Worm (Caenorhabditis elegans) whole organism, mixed stage, embryonic: Measurements from ENCODE around the gene ntl-9.

ENCODE experiments used
- M03D4.4 ChIP-seq: sonication (generic microtip); optimal IDR thresholded peaks from 2 replicates; lab custom pipeline; 2017; ENCODE audit warnings: mild to moderate bottlenecking, missing genetic modification characterization, missing compliant biosample characterization
- bed-3 ChIP-seq: fragments of 200-800 bp; sonication (Bioruptor generic); optimal IDR thresholded peaks from 3 replicates; lab custom pipeline; 2018; ENCODE audit warnings: mild to moderate bottlenecking, missing genetic modification characterization, moderate library complexity, missing compliant biosample characterization
- blmp-1 ChIP-seq: fragments of 150-350 bp; optimal IDR thresholded peaks from 2 replicates; lab custom pipeline; 2014; ENCODE audit warnings: missing biosample characterization, missing genetic modification characterization
- ceh-39 ChIP-seq: fragments of 150-350 bp; optimal IDR thresholded peaks from 2 replicates; lab custom pipeline; 2014; ENCODE audit warnings: missing biosample characterization, missing genetic modification characterization
- ceh-43 ChIP-seq: fragments of 200-800 bp; sonication (Bioruptor generic); optimal IDR thresholded peaks from 2 replicates; lab custom pipeline; 2018; ENCODE audit warnings: mild to moderate bottlenecking, missing genetic modification characterization, moderate library complexity, missing compliant biosample characterization
- ceh-83 ChIP-seq: fragments of 200-800 bp; sonication (Bioruptor generic); optimal IDR thresholded peaks from 2 replicates; lab custom pipeline; 2018; ENCODE audit warnings: mild to moderate bottlenecking, missing genetic modification characterization, missing compliant biosample characterization
- ces-1 ChIP-seq: fragments of 150-350 bp; optimal IDR thresholded peaks from 2 replicates; lab custom pipeline; 2014; ENCODE audit warnings: missing biosample characterization, missing genetic modification reagents, missing genetic modification characterization
- cnd-1 ChIP-seq: fragments of 200-800 bp; sonication (Bioruptor generic); optimal IDR thresholded peaks from 2 replicates; lab custom pipeline; 2018; ENCODE audit warnings: mild to moderate bottlenecking, missing genetic modification characterization, missing compliant biosample characterization
- drap-1 ChIP-seq: fragments of 200-800 bp; sonication (Bioruptor generic); optimal IDR thresholded peaks from 3 replicates; lab custom pipeline; 2018; ENCODE audit warnings: mild to moderate bottlenecking, missing genetic modification characterization, missing compliant biosample characterization
- elt-1 ChIP-seq: sonication (generic microtip); optimal IDR thresholded peaks from 2 replicates; lab custom pipeline; 2017; ENCODE audit warnings: missing genetic modification characterization, mild to moderate bottlenecking, missing compliant biosample characterization, antibody characterized with exemption, moderate library complexity, borderline replicate concordance; ENCODE audit not compliant: insufficient read depth
- elt-3 ChIP-seq: fragments of 150-350 bp; optimal IDR thresholded peaks from 2 replicates; lab custom pipeline; 2014; ENCODE audit warnings: missing biosample characterization, missing genetic modification characterization
- flh-1 ChIP-seq: fragments of 200-800 bp; sonication (Bioruptor generic); optimal IDR thresholded peaks from 2 replicates; lab custom pipeline; 2018; ENCODE audit warnings: mild to moderate bottlenecking, missing genetic modification characterization, moderate library complexity, missing compliant biosample characterization
- hlh-1 ChIP-seq: fragments of 150-350 bp; optimal IDR thresholded peaks from 2 replicates; lab custom pipeline; 2014; ENCODE audit warnings: missing biosample characterization, missing genetic modification reagents, missing genetic modification characterization
- lin-13 ChIP-seq: fragments of 150-350 bp; optimal IDR thresholded peaks from 2 replicates; lab custom pipeline; 2014; ENCODE audit warnings: missing biosample characterization, missing genetic modification characterization
- lin-32 ChIP-seq: fragments of 200-800 bp; sonication (Bioruptor generic); optimal IDR thresholded peaks from 2 replicates; lab custom pipeline; 2018; ENCODE audit warnings: mild to moderate bottlenecking, missing genetic modification characterization, missing compliant biosample characterization
- mab-5 ChIP-seq: fragments of 150-350 bp; optimal IDR thresholded peaks from 2 replicates; lab custom pipeline; 2014; ENCODE audit warnings: missing biosample characterization, missing genetic modification characterization
- mep-1 ChIP-seq: fragments of 150-350 bp; optimal IDR thresholded peaks from 2 replicates; lab custom pipeline; 2017; ENCODE audit warnings: missing biosample characterization, missing genetic modification reagents, missing genetic modification characterization, inconsistent platforms
- nhr-12 ChIP-seq: fragments of 150-350 bp; optimal IDR thresholded peaks from 2 replicates; lab custom pipeline; 2014; ENCODE audit warnings: missing biosample characterization, missing genetic modification characterization
- nhr-76 ChIP-seq: sonication (generic microtip); optimal IDR thresholded peaks from 2 replicates; lab custom pipeline; 2017; ENCODE audit warnings: missing biosample characterization, missing genetic modification characterization
- pha-4 ChIP-seq: fragments of 150-350 bp; optimal IDR thresholded peaks from 2 replicates; lab custom pipeline; 2018; ENCODE audit warnings: missing biosample characterization, missing genetic modification reagents, missing genetic modification characterization
- sem-2 ChIP-seq: fragments of 200-800 bp; sonication (Bioruptor generic); optimal IDR thresholded peaks from 2 replicates; lab custom pipeline; 2018; ENCODE audit warnings: mild to moderate bottlenecking, missing genetic modification characterization, missing compliant biosample characterization
- snpc-4 ChIP-seq: fragments of 150-350 bp; optimal IDR thresholded peaks from 2 replicates; lab custom pipeline; 2014; ENCODE audit warnings: missing biosample characterization, missing genetic modification characterization
- sptf-1 ChIP-seq: sonication (generic microtip); optimal IDR thresholded peaks from 2 replicates; lab custom pipeline; 2017; ENCODE audit warnings: mild to moderate bottlenecking, missing genetic modification characterization, moderate library complexity, missing compliant biosample characterization
- tbx-8 ChIP-seq: fragments of 200-800 bp; sonication (Bioruptor generic); optimal IDR thresholded peaks from 2 replicates; lab custom pipeline; 2018; ENCODE audit warnings: mild to moderate bottlenecking, missing genetic modification characterization, moderate library complexity, missing compliant biosample characterization
- unc-120 ChIP-seq: sonication (generic microtip); optimal IDR thresholded peaks from 2 replicates; lab custom pipeline; 2017; ENCODE audit warnings: missing genetic modification characterization, missing compliant biosample characterization; ENCODE audit not compliant: poor library complexity, severe bottlenecking
- unc-62 ChIP-seq: fragments of 150-350 bp; optimal IDR thresholded peaks from 2 replicates; lab custom pipeline; 2014; ENCODE audit warnings: missing biosample characterization, missing genetic modification reagents, missing genetic modification characterization
- ztf-11 ChIP-seq: fragments of 150-350 bp; optimal IDR thresholded peaks from 2 replicates; lab custom pipeline; 2014; ENCODE audit warnings: missing biosample characterization, missing genetic modification characterization

ntl-9 gene

DNA sequence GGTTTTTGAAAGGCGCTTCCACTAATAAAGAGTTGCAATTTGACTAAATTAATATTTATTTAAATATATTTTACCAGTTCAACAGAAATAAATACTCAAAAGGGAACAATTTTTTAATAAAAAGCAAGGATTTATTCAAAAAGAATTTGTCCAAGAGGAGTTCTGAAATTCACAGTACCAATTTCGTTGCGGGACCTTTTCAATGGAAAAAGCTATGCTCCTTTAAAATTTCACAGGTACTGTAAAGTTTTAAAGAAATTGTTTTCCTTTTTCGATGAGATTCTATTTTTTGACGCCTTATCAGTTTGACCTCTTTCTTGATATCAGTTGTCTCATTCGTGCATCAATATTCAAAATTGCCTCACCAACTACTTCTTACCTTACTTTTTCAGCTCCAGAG is 44.1 kb upstream of the ntl-9 start, which contains the start of gene tag-340:
tag-340 (plus strand) TSS at position 249 of the 400 bp plus-strand sequence.
- TF ChIP-seq ceh-39 (tag; lab: Kevin White, UChicago) (no peak), sem-2 (no peak), nhr-76 (no peak), flh-1 (GFP tag; lab: Kevin White, UChicago) (no peak), snpc-4 (tag; lab: Kevin White, UChicago) (no peak), mep-1 (tag; lab: Kevin White, UChicago) (no peak), lin-13 (tag; lab: Kevin White, UChicago) (no peak), blmp-1 (tag; lab: Kevin White, UChicago) (no peak), bed-3 (no peak), mab-5 (tag; lab: Kevin White, UChicago) (no peak)

DNA sequence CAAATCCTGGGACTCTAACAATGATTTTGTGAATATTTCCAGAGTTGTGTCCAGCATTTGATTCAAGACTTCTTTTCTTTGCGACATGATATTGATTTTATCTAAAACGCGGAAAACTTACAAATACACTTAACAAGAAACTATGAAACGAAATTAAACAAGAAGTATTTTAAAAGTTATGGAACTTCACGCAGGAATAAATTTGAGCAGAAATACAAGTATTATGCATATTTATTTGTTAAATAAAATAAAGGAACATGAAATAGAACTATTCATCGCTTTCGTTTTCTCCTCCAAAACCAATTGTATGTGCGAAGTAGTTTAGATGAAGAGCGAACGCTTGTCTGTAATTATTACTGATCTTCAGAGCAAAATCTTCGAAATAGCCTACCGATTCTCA is 40.5 kb upstream of the ntl-9 start, which contains the start of gene kbp-2:
kbp-2 (minus strand) TSS at position 101 of the 400 bp plus-strand sequence.
- no peak for TF ChIP-seq cnd-1 (tag; lab: Kevin White, UChicago)
- TF ChIP-seq sem-2 = no peak
- TF ChIP-seq unc-62 (GFP tag; lab: Kevin White, UChicago) = no peak
- TF ChIP-seq lin-13 (tag; lab: Kevin White, UChicago) = no peak

DNA sequence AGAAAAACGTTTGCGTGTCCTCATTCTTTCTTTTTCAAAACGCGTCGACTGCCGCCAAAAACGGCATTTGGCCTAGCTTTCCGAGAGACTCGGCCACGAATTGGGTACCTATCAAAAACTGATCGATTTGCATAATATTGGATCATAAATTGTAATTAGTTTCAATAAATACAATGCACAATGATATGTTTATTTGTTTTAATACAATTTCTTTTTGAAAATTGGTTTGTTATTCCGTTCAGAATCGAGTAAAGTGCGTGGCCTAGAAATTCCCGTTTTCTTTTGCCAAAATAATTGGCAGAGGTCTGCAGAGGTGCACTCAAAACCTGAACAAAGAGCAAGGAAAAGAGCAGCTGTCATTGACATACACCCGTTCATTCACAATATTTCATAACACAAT is 38.9 kb upstream of the ntl-9 start, which contains the start of gene F26F4.8:
F26F4.8 (minus strand) TSS at position 69 of the 400 bp plus-strand sequence.
- TF ChIP-seq pha-4 (tag; lab: Kevin White, UChicago) (no peak), ceh-43 (GFP tag; lab: Kevin White, UChicago) (peak; percentile 19), sem-2 (no peak), hlh-1 (tag; lab: Kevin White, UChicago) (peak; percentile 37), unc-120 (tag; lab: Kevin White, UChicago) (peak; percentile 92), M03D4.4 (tag; lab: Kevin White, UChicago) (no peak), lin-13 (tag; lab: Kevin White, UChicago) (no peak), ces-1 (GFP tag; lab: Kevin White, UChicago) (peak; percentile 2), ceh-83 (GFP tag; lab: Kevin White, UChicago) (peak; percentile 43), drap-1 (no peak), mep-1 (tag; lab: Kevin White, UChicago) (peak; percentile 18), lin-32 (GFP tag; lab: Kevin White, UChicago) (peak; percentile 2), sptf-1 (tag; lab: Kevin White, UChicago) (peak; percentile 26)

DNA sequence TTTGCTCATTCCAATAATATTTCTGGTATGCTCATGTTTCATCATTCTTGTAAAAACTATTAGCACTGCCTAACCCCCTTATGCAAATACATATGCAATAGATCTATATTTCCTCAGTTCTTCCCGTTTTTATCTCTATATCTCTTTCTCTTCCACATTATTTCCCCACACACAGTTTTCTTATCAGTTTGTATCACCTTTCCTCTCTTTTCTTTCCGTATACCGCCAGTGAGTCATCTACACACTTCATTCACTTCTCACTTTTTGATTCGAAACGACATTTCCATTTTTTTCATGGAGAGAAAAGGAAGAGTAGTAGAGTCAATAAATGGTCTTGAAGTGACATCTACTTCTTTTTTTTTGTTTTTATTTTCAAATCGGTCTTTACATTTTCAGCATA is 37.9 kb upstream of the ntl-9 start:
- no peak for TF ChIP-seq hlh-1 (tag; lab: Kevin White, UChicago)
- no peak for TF ChIP-seq elt-1
- TF ChIP-seq elt-3 (tag; lab: Kevin White, UChicago) = no peak
- TF ChIP-seq snpc-4 (tag; lab: Kevin White, UChicago) = no peak
- TF ChIP-seq sem-2 = no peak
- TF ChIP-seq ceh-83 (GFP tag; lab: Kevin White, UChicago) = no peak
- no peak for TF ChIP-seq flh-1 (GFP tag; lab: Kevin White, UChicago)
- TF ChIP-seq ceh-43 (GFP tag; lab: Kevin White, UChicago) = no peak
- TF ChIP-seq mep-1 (tag; lab: Kevin White, UChicago) = no peak
- no peak for TF ChIP-seq ztf-11 (tag; lab: Kevin White, UChicago)
- no peak for TF ChIP-seq tbx-8 (GFP tag; lab: Kevin White, UChicago)
- no peak for TF ChIP-seq drap-1
- no peak for TF ChIP-seq sptf-1 (tag; lab: Kevin White, UChicago)
- TF ChIP-seq nhr-76 = no peak

DNA sequence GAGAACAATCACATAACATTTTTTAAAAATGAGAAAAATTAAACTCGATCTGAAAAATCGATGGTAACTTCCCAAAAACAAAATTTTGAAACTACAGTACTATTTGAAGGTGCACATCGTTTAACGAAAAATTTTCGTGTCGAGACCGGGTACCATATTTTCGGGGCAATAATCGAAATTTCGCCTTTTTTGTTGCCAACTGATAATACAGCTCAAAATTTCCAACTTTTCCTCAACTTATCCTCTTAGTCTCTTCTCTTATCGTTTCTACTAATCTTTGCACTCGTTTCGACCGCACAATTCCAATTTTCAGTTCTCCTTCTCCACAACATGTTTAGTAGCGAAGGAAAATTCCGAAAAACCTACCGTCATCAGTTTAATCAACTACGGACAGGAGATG is 37.4 kb upstream of the ntl-9 start, which contains the start of gene rom-1:
rom-1 (plus strand) TSS at position 301 of the 400 bp plus-strand sequence.
- no peak for TF ChIP-seq blmp-1 (tag; lab: Kevin White, UChicago)
- TF ChIP-seq M03D4.4 (tag; lab: Kevin White, UChicago) = no peak

DNA sequence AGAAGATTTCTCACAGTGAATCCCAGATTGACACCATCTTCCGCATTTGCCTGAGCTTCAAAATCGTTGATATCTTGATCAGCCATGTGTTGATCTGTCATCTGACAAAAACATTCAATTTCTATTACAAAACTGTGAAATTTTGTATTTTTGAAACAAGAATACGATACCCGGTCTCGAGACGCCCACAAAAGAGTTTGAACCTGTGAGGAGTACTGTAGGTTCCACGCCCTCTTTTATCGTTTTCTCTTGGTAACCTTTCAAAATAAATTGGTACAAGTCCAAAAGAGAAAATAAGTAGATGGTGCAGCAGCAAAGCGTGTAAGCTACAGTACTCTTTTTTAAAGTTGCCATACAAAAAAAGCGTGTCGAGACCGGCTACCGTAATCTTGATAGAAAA is 34.4 kb upstream of the ntl-9 start, which contains the start of gene F26F4.12:
F26F4.12 (minus strand) TSS at position 101 of the 400 bp plus-strand sequence.
- TF ChIP-seq nhr-12 (tag; lab: Kevin White, UChicago) (no peak), nhr-76 (no peak), hlh-1 (tag; lab: Kevin White, UChicago) (no peak), blmp-1 (tag; lab: Kevin White, UChicago) (no peak)
